Fruit fly (Drosophila melanogaster) whole organism, adult: ENCODE data around the gene CG1265.

Experiments
- CG12768 ChIP-seq: fragments of 200-800 bp; sonication (Bioruptor generic); optimal IDR thresholded peaks from 2 replicates; lab custom pipeline; 2017; ENCODE audit warnings: missing biosample characterization, missing genetic modification characterization, mild to moderate bottlenecking, moderate library complexity, missing genetic modification reagents
- CG33017 ChIP-seq: fragments of 200-800 bp; sonication (Bioruptor generic); optimal IDR thresholded peaks from 2 replicates; lab custom pipeline; 2018; ENCODE audit warnings: missing biosample characterization, mild to moderate bottlenecking, missing genetic modification characterization, moderate library complexity
- CG5204 ChIP-seq: fragments of 200-800 bp; sonication (Bioruptor generic); optimal IDR thresholded peaks from 2 replicates; lab custom pipeline; 2016; ENCODE audit warnings: missing biosample characterization, missing genetic modification characterization
- CG7045 ChIP-seq: fragments of 200-800 bp; sonication (Bioruptor generic); optimal IDR thresholded peaks from 2 replicates; lab custom pipeline; 2017; ENCODE audit warnings: missing biosample characterization, mild to moderate bottlenecking, missing genetic modification characterization
- CG7101 ChIP-seq: fragments of 200-800 bp; sonication (Bioruptor generic); optimal IDR thresholded peaks from 2 replicates; lab custom pipeline; 2018; ENCODE audit warnings: missing biosample characterization, mild to moderate bottlenecking, missing genetic modification characterization, moderate library complexity
- Clk ChIP-seq: fragments of 200-800 bp; sonication (Bioruptor generic); optimal IDR thresholded peaks from 2 replicates; lab custom pipeline; 2017; ENCODE audit warnings: missing biosample characterization, missing genetic modification characterization
- Mnt ChIP-seq: fragments of 200-800 bp; sonication (Bioruptor generic); optimal IDR thresholded peaks from 2 replicates; lab custom pipeline; 2016; ENCODE audit warnings: missing biosample characterization, mild to moderate bottlenecking, missing genetic modification characterization
- bab1 ChIP-seq: fragments of 200-800 bp; sonication (Bioruptor generic); optimal IDR thresholded peaks from 3 replicates; lab custom pipeline; 2019; ENCODE audit warnings: missing biosample characterization, mild to moderate bottlenecking, missing genetic modification characterization, moderate library complexity
- kay ChIP-seq: fragments of 200-800 bp; sonication (Bioruptor generic); peaks from one replicate; lab custom pipeline; 2016; ENCODE audit warnings: missing biosample characterization, missing genetic modification characterization, borderline replicate concordance
- pad ChIP-seq: fragments of 200-800 bp; sonication (Bioruptor generic); optimal IDR thresholded peaks from 3 replicates; lab custom pipeline; 2017; ENCODE audit warnings: missing biosample characterization, missing genetic modification characterization, mild to moderate bottlenecking, moderate library complexity, missing genetic modification reagents
- tj ChIP-seq: fragments of 200-800 bp; sonication (Bioruptor generic); optimal IDR thresholded peaks from 3 replicates; lab custom pipeline; 2017; ENCODE audit warnings: missing biosample characterization, mild to moderate bottlenecking, missing genetic modification characterization, moderate library complexity
- toe ChIP-seq: fragments of 200-800 bp; sonication (Bioruptor generic); optimal IDR thresholded peaks from 2 replicates; lab custom pipeline; 2016; ENCODE audit warnings: missing biosample characterization, missing genetic modification characterization

dm6 chr3L:4265836-4266235 is 11.3 kb downstream of the CG1265 start:
- TF ChIP-seq pad (GFP tag; lab: Kevin White, UChicago) (no peak), toe (GFP tag; lab: Kevin White, UChicago) (no peak), Clk (no peak), CG7101 (no peak), CG5204 (no peak), CG12768 (GFP tag; lab: Kevin White, UChicago) (no peak), bab1 (no peak), Mnt (GFP tag; lab: Kevin White, UChicago) (no peak), tj (no peak), CG7045 (GFP tag; lab: Kevin White, UChicago) (no peak), kay (GFP tag; lab: Kevin White, UChicago) (no peak), CG33017 (tag; lab: Kevin White, UChicago) (no peak)
